Worm (Caenorhabditis elegans): ENCODE results near the gene F21D5.6.

ce11 chrIV:8748967-8749366 lies 7.8 kb upstream of the F21D5.6 start:
- TF ChIP-seq F52B5.7 (tag; optimal IDR thresholded peaks at IDR 0.05) (no peak), mel-28 (tag; optimal IDR thresholded peaks at IDR 0.05; ENCODE audit: borderline replicate concordance) (no peak), efl-1 (GFP tag; optimal IDR thresholded peaks at IDR 0.05) (no peak), ama-1 (optimal IDR thresholded peaks at IDR 0.05) (no peak), ama-1 (GFP tag; optimal IDR thresholded peaks at IDR 0.05) (no peak)

All from whole organism, young adult.